Worm (Caenorhabditis elegans) whole organism, midembryonic: Measurements from ENCODE around the gene F19G12.4.

Experiments
- cog-1 ChIP-seq: sonication (generic microtip); optimal IDR thresholded peaks from 2 replicates; lab custom pipeline; 2016; ENCODE audit warnings: missing genetic modification characterization, missing compliant biosample characterization
- flt-1 ChIP-seq: fragments of 200-800 bp; sonication (Bioruptor generic); IDR thresholded peaks from 2 replicates; pipeline ENCODE4 v1.3.6; 2022; ENCODE audit warnings: missing genetic modification characterization, missing compliant biosample characterization
- klf-2 ChIP-seq: fragments of 200-800 bp; sonication (Bioruptor generic); conservative IDR thresholded peaks from 2 replicates; pipeline ENCODE4 v1.3.6; 2022; ENCODE audit warnings: missing genetic modification reagents, missing genetic modification characterization, missing compliant biosample characterization
- med-1 ChIP-seq: sonication (generic microtip); optimal IDR thresholded peaks from 2 replicates; lab custom pipeline; 2017; ENCODE audit warnings: missing genetic modification characterization, mild to moderate bottlenecking, missing compliant biosample characterization, antibody characterized with exemption, missing genetic modification reagents; ENCODE audit not compliant: insufficient read depth
- ref-1 ChIP-seq: fragments of 200-800 bp; sonication (Bioruptor generic); conservative IDR thresholded peaks from 2 replicates; pipeline ENCODE4 v1.3.6; 2022; ENCODE audit warnings: missing genetic modification reagents, missing genetic modification characterization, missing compliant biosample characterization
- tab-1 ChIP-seq: fragments of 200-800 bp; sonication (Bioruptor generic); IDR thresholded peaks from 2 replicates; pipeline ENCODE4 v1.3.6; 2022; ENCODE audit warnings: missing genetic modification characterization, missing compliant biosample characterization
- ztf-23 ChIP-seq: fragments of 200-800 bp; sonication (Bioruptor generic); IDR thresholded peaks from 2 replicates; pipeline ENCODE4 v1.3.6; 2022; ENCODE audit warnings: missing genetic modification reagents, missing genetic modification characterization, missing compliant biosample characterization

ce11 chrX:1412844-1413243 lies 4.3 kb upstream of the F19G12.4 start, which contains the start of gene srh-19:
- TF ChIP-seq cog-1 (tag; lab: Kevin White, UChicago) (no peak), tab-1 (no peak), flt-1 (GFP tag; lab: Robert Waterston, UW) (no peak), med-1 (GFP tag; lab: Kevin White, UChicago) (no peak), ref-1 (no peak), klf-2 (GFP tag; lab: Robert Waterston, UW) (no peak), ztf-23 (no peak)
